Fruit fly (Drosophila melanogaster): ENCODE measurements around the gene CG8677.

Gene CG8677

dm6 chr2L:21237748-21238459 is 16.8 kb downstream of the CG8677 start:
- TF ChIP-seq Sp1 (GFP tag; optimal IDR thresholded peaks at IDR 0.05), result no peak
- peak; percentile 63 for TF ChIP-seq Hr83 (GFP tag; optimal IDR thresholded peaks at IDR 0.05; ENCODE audit: poor library complexity, severe bottlenecking)
- no peak for TF ChIP-seq pan (optimal IDR thresholded peaks at IDR 0.05)
- no peak for TF ChIP-seq OdsH (GFP tag; optimal IDR thresholded peaks at IDR 0.05)
- TF ChIP-seq foxo (GFP tag; optimal IDR thresholded peaks at IDR 0.05), result peak in 1 of 2 experiments; percentile 64
- no peak for TF ChIP-seq br (GFP tag; optimal IDR thresholded peaks at IDR 0.05)
- peak; percentile 99 for TF ChIP-seq psq (GFP tag; optimal IDR thresholded peaks at IDR 0.05)
- TF ChIP-seq lola (GFP tag; optimal IDR thresholded peaks at IDR 0.05), result no peak
- peak; percentile 18 for TF ChIP-seq rgr (GFP tag; optimal IDR thresholded peaks at IDR 0.05)
- no peak for TF ChIP-seq Hr78 (GFP tag; optimal IDR thresholded peaks at IDR 0.05)
- TF ChIP-seq brk (GFP tag; optimal IDR thresholded peaks at IDR 0.05), result no peak
- no peak for TF ChIP-seq CrebA (GFP tag; optimal IDR thresholded peaks at IDR 0.05; ENCODE audit: borderline replicate concordance)
- TF ChIP-seq Abd-B (GFP tag; optimal IDR thresholded peaks at IDR 0.05), result no peak
- TF ChIP-seq dsf (GFP tag; optimal IDR thresholded peaks at IDR 0.05; ENCODE audit: borderline replicate concordance), result no peak
- no peak for TF ChIP-seq usp (GFP tag; optimal IDR thresholded peaks at IDR 0.05)
- TF ChIP-seq CG32264 (GFP tag; optimal IDR thresholded peaks at IDR 0.05), result peak; percentile 18
- TF ChIP-seq N (GFP tag; optimal IDR thresholded peaks at IDR 0.05), result no peak
- no peak for TF ChIP-seq dmrt93B (GFP tag; optimal IDR thresholded peaks at IDR 0.05)
- peak; percentile 40 for TF ChIP-seq h (GFP tag; optimal IDR thresholded peaks at IDR 0.05)
- TF ChIP-seq fru (GFP tag; optimal IDR thresholded peaks at IDR 0.05), result no peak
- TF ChIP-seq Myc (optimal IDR thresholded peaks at IDR 0.05), result no peak
- no peak for TF ChIP-seq CG9705 (GFP tag; optimal IDR thresholded peaks at IDR 0.05)
- no peak for TF ChIP-seq sv (GFP tag; optimal IDR thresholded peaks at IDR 0.05)
- no peak for TF ChIP-seq HLH106 (tag; optimal IDR thresholded peaks at IDR 0.05)
- TF ChIP-seq Dif (GFP tag; optimal IDR thresholded peaks at IDR 0.05; ENCODE audit: partially characterized antibody), result peak; percentile 86
- peak; percentile 75 for TF ChIP-seq Rel (GFP tag; optimal IDR thresholded peaks at IDR 0.05)
- peak; percentile 24 for TF ChIP-seq Rel (tag; optimal IDR thresholded peaks at IDR 0.05)
- no peak for TF ChIP-seq Dfd (GFP tag; optimal IDR thresholded peaks at IDR 0.05)
- peak; percentile 13 for TF ChIP-seq Hnf4 (GFP tag; optimal IDR thresholded peaks at IDR 0.05)
- TF ChIP-seq Vsx2 (GFP tag; optimal IDR thresholded peaks at IDR 0.05; ENCODE audit: partially characterized antibody), result peak; percentile 72
- no peak for TF ChIP-seq ey (GFP tag; optimal IDR thresholded peaks at IDR 0.05)
- TF ChIP-seq GATAd (GFP tag; optimal IDR thresholded peaks at IDR 0.05), result no peak
- TF ChIP-seq dl (GFP tag; optimal IDR thresholded peaks at IDR 0.05; ENCODE audit: insufficient read depth in 1 of 2, partially characterized antibody in 2 of 2), result peak; percentile 62 to 73
- TF ChIP-seq jim (GFP tag; optimal IDR thresholded peaks at IDR 0.05), result peak; percentile 11
- no peak for TF ChIP-seq woc (GFP tag; optimal IDR thresholded peaks at IDR 0.05)
- peak; percentile 48 for TF ChIP-seq sage (GFP tag; optimal IDR thresholded peaks at IDR 0.05)
- peak; percentile 65 for TF ChIP-seq tai (GFP tag; optimal IDR thresholded peaks at IDR 0.05)
- no peak for TF ChIP-seq Mio (GFP tag; optimal IDR thresholded peaks at IDR 0.05)
- TF ChIP-seq Jra (GFP tag; optimal IDR thresholded peaks at IDR 0.05), result peak; percentile 6

- TF ChIP-seq Hr78 (GFP tag; optimal IDR thresholded peaks at IDR 0.05) (no peak), GATAd (GFP tag; optimal IDR thresholded peaks at IDR 0.05) (no peak)
These were observed 21.3 kb downstream of the CG8677 start for dm6 chr2L:21242369-21242768.

dm6 chr2L:21243964-21244466 is 22.9 kb downstream of the CG8677 start:
- TF ChIP-seq Sp1 (GFP tag; optimal IDR thresholded peaks at IDR 0.05) (no peak), CG9705 (GFP tag; optimal IDR thresholded peaks at IDR 0.05) (no peak), Abd-B (GFP tag; optimal IDR thresholded peaks at IDR 0.05) (no peak), Vsx2 (GFP tag; optimal IDR thresholded peaks at IDR 0.05; ENCODE audit: partially characterized antibody) (no peak), Dif (GFP tag; optimal IDR thresholded peaks at IDR 0.05; ENCODE audit: partially characterized antibody) (peak; percentile 41), Hnf4 (GFP tag; optimal IDR thresholded peaks at IDR 0.05) (no peak), rgr (GFP tag; optimal IDR thresholded peaks at IDR 0.05) (peak; percentile 4), Hr83 (GFP tag; optimal IDR thresholded peaks at IDR 0.05; ENCODE audit: poor library complexity, severe bottlenecking) (peak; percentile 43), CG32264 (GFP tag; optimal IDR thresholded peaks at IDR 0.05) (no peak), usp (GFP tag; optimal IDR thresholded peaks at IDR 0.05) (no peak), dl (GFP tag; optimal IDR thresholded peaks at IDR 0.05; ENCODE audit: insufficient read depth in 1 of 2, partially characterized antibody in 2 of 2) (no peak), sv (GFP tag; optimal IDR thresholded peaks at IDR 0.05) (no peak), Rel (GFP tag; optimal IDR thresholded peaks at IDR 0.05) (no peak), Rel (tag; optimal IDR thresholded peaks at IDR 0.05) (peak; percentile 71), brk (GFP tag; optimal IDR thresholded peaks at IDR 0.05) (peak; percentile 70), woc (GFP tag; optimal IDR thresholded peaks at IDR 0.05) (peak; percentile 12), N (GFP tag; optimal IDR thresholded peaks at IDR 0.05) (no peak), OdsH (GFP tag; optimal IDR thresholded peaks at IDR 0.05) (no peak), Mio (GFP tag; optimal IDR thresholded peaks at IDR 0.05) (no peak), lola (GFP tag; optimal IDR thresholded peaks at IDR 0.05) (no peak), psq (GFP tag; optimal IDR thresholded peaks at IDR 0.05) (peak; percentile 96), sage (GFP tag; optimal IDR thresholded peaks at IDR 0.05) (peak; percentile 6), ey (GFP tag; optimal IDR thresholded peaks at IDR 0.05) (no peak), foxo (GFP tag; optimal IDR thresholded peaks at IDR 0.05) (no peak), dmrt93B (GFP tag; optimal IDR thresholded peaks at IDR 0.05) (no peak), br (GFP tag; optimal IDR thresholded peaks at IDR 0.05) (no peak), CrebA (GFP tag; optimal IDR thresholded peaks at IDR 0.05; ENCODE audit: borderline replicate concordance) (no peak), Dfd (GFP tag; optimal IDR thresholded peaks at IDR 0.05) (no peak), tai (GFP tag; optimal IDR thresholded peaks at IDR 0.05) (no peak), fru (GFP tag; optimal IDR thresholded peaks at IDR 0.05) (peak; percentile 49), h (GFP tag; optimal IDR thresholded peaks at IDR 0.05) (no peak), jim (GFP tag; optimal IDR thresholded peaks at IDR 0.05) (no peak), Jra (GFP tag; optimal IDR thresholded peaks at IDR 0.05) (no peak)
